Fruit fly (Drosophila melanogaster): ENCODE data around the gene Ref1.

dm6 chr3R:7090337-7090830 is 10.2 kb upstream of the Ref1 start:
- no peak for TF ChIP-seq Clk (GFP tag; optimal IDR thresholded peaks at IDR 0.05)
- TF ChIP-seq CG11617 (GFP tag; optimal IDR thresholded peaks at IDR 0.05), result no peak
- TF ChIP-seq ovo (GFP tag; optimal IDR thresholded peaks at IDR 0.05), result no peak
- TF ChIP-seq kay (GFP tag; ENCODE audit: borderline replicate concordance), result no peak
- TF ChIP-seq Hr96 (GFP tag; optimal IDR thresholded peaks at IDR 0.05), result no peak
- TF ChIP-seq bab1 (GFP tag; optimal IDR thresholded peaks at IDR 0.05), result no peak
- peak; percentile 20 for TF ChIP-seq Mnt (GFP tag; optimal IDR thresholded peaks at IDR 0.05)
- no peak for TF ChIP-seq Crg-1 (GFP tag; optimal IDR thresholded peaks at IDR 0.05)
- peak; percentile 21 for TF ChIP-seq cic (GFP tag; optimal IDR thresholded peaks at IDR 0.05)
- TF ChIP-seq CG12768 (GFP tag; optimal IDR thresholded peaks at IDR 0.05), result no peak
- TF ChIP-seq toe (GFP tag; optimal IDR thresholded peaks at IDR 0.05), result no peak
- TF ChIP-seq CG14711 (tag; optimal IDR thresholded peaks at IDR 0.05), result no peak

Data from whole organism, adult.